Fruit fly (Drosophila melanogaster): Measurements from ENCODE around the gene CG32086.

The CG32086 gene

dm6 chr3L:11627819-11628483 is 44.1 kb upstream of the CG32086 start, which contains the start of gene Apt1 (continued):
- TF ChIP-seq Sry-β (GFP tag; optimal IDR thresholded peaks at IDR 0.05) (no peak), ab (GFP tag; optimal IDR thresholded peaks at IDR 0.05) (no peak), PHDP (tag; optimal IDR thresholded peaks at IDR 0.05) (no peak), Neu2 (GFP tag; optimal IDR thresholded peaks at IDR 0.05; ENCODE audit: borderline replicate concordance) (no peak), phol (tag; optimal IDR thresholded peaks at IDR 0.05) (peak; percentile 21), Trl (optimal IDR thresholded peaks at IDR 0.05) (no peak), Trl (GFP tag; optimal IDR thresholded peaks at IDR 0.05) (no peak), CG8359 (GFP tag; optimal IDR thresholded peaks at IDR 0.05; ENCODE audit: borderline replicate concordance) (no peak), Lim3 (GFP tag; IDR thresholded peaks at IDR 0.05) (no peak), CG3281 (GFP tag; optimal IDR thresholded peaks at IDR 0.05) (no peak), ERR (GFP tag; optimal IDR thresholded peaks at IDR 0.05) (no peak), Lpt (GFP tag; optimal IDR thresholded peaks at IDR 0.05) (no peak), Spps (tag; optimal IDR thresholded peaks at IDR 0.05) (no peak), lbe (GFP tag; optimal IDR thresholded peaks at IDR 0.05) (no peak), CG17186 (GFP tag; optimal IDR thresholded peaks at IDR 0.05) (no peak), CG33213 (GFP tag; optimal IDR thresholded peaks at IDR 0.05) (no peak), D19A (tag; optimal IDR thresholded peaks at IDR 0.05) (no peak), kni (GFP tag; optimal IDR thresholded peaks at IDR 0.05) (no peak), CG10267 (tag; optimal IDR thresholded peaks at IDR 0.05) (peak; percentile 44), gem (tag; optimal IDR thresholded peaks at IDR 0.05) (no peak), CG17802 (tag; optimal IDR thresholded peaks at IDR 0.05) (no peak), CG10274 (GFP tag; optimal IDR thresholded peaks at IDR 0.05) (no peak), TFAM (GFP tag; optimal IDR thresholded peaks at IDR 0.05) (no peak), bsh (GFP tag; optimal IDR thresholded peaks at IDR 0.05) (no peak), CG2129 (GFP tag; IDR thresholded peaks at IDR 0.05; ENCODE audit: partially characterized antibody) (peak; percentile 83), al (GFP tag; IDR thresholded peaks at IDR 0.05) (no peak), Dek (tag; optimal IDR thresholded peaks at IDR 0.05) (no peak), CG30403 (GFP tag; optimal IDR thresholded peaks at IDR 0.05) (no peak), Hand (GFP tag; optimal IDR thresholded peaks at IDR 0.05) (no peak), zen2 (GFP tag; IDR thresholded peaks at IDR 0.05; ENCODE audit: partially characterized antibody) (peak; percentile 93), MTF-1 (GFP tag; optimal IDR thresholded peaks at IDR 0.05; ENCODE audit: borderline replicate concordance) (no peak), hbn (GFP tag; IDR thresholded peaks at IDR 0.05; ENCODE audit: partially characterized antibody) (peak; percentile 86), Sry-δ (GFP tag; optimal IDR thresholded peaks at IDR 0.05) (peak; percentile 94), CG12659 (GFP tag; optimal IDR thresholded peaks at IDR 0.05) (peak; percentile 39), CG6854 (GFP tag; optimal IDR thresholded peaks at IDR 0.05) (no peak), MESR4 (GFP tag; optimal IDR thresholded peaks at IDR 0.05) (peak; percentile 76), Fer3 (tag; optimal IDR thresholded peaks at IDR 0.05) (no peak), CG12104 (GFP tag; optimal IDR thresholded peaks at IDR 0.05) (no peak), CG3726 (GFP tag; IDR thresholded peaks at IDR 0.05) (no peak), CG10565 (GFP tag; optimal IDR thresholded peaks at IDR 0.05) (no peak), Opbp (GFP tag; IDR thresholded peaks at IDR 0.05; ENCODE audit: partially characterized antibody) (peak; percentile 97), row (GFP tag; IDR thresholded peaks at IDR 0.05) (peak; percentile 60), CG6272 (GFP tag; IDR thresholded peaks at IDR 0.05) (no peak), tio (GFP tag; optimal IDR thresholded peaks at IDR 0.05) (no peak), CG15696 (tag; optimal IDR thresholded peaks at IDR 0.05) (no peak), eyg (GFP tag; optimal IDR thresholded peaks at IDR 0.05) (no peak), CG18011 (GFP tag; optimal IDR thresholded peaks at IDR 0.05) (no peak), Mes4 (GFP tag; optimal IDR thresholded peaks at IDR 0.05) (no peak), Antp (GFP tag; optimal IDR thresholded peaks at IDR 0.05) (no peak)
